Worm (Caenorhabditis elegans): ENCODE results near the gene ZK899.1.

Gene ZK899.1

ce11 chrX:9483754-9484153 lies 37.3 kb downstream of the ZK899.1 start:
- TF ChIP-seq tbx-2 (tag; optimal IDR thresholded peaks at IDR 0.05) (no peak), nfya-1 (tag; optimal IDR thresholded peaks at IDR 0.05) (no peak), lin-11 (tag; optimal IDR thresholded peaks at IDR 0.05) (no peak), pag-3 (tag; optimal IDR thresholded peaks at IDR 0.05; ENCODE audit: borderline replicate concordance) (no peak), elt-2 (tag; optimal IDR thresholded peaks at IDR 0.05) (no peak), mec-3 (tag; optimal IDR thresholded peaks at IDR 0.05; ENCODE audit: borderline replicate concordance) (no peak), ceh-31 (tag; optimal IDR thresholded peaks at IDR 0.05) (no peak), pha-2 (tag; optimal IDR thresholded peaks at IDR 0.05) (no peak), ztf-16 (tag; optimal IDR thresholded peaks at IDR 0.05) (no peak), ceh-18 (tag; optimal IDR thresholded peaks at IDR 0.05) (no peak), ceh-30 (tag; optimal IDR thresholded peaks at IDR 0.05) (no peak), unc-55 (GFP tag; optimal IDR thresholded peaks at IDR 0.05) (no peak), tbx-7 (tag; optimal IDR thresholded peaks at IDR 0.05) (no peak), C08G9.2 (tag; optimal IDR thresholded peaks at IDR 0.05) (no peak), hlh-30 (tag; optimal IDR thresholded peaks at IDR 0.05; ENCODE audit: insufficient read depth) (no peak), che-1 (tag; optimal IDR thresholded peaks at IDR 0.05) (no peak), hlh-6 (tag; optimal IDR thresholded peaks at IDR 0.05) (no peak), unc-86 (tag; optimal IDR thresholded peaks at IDR 0.05) (no peak)

DNA sequence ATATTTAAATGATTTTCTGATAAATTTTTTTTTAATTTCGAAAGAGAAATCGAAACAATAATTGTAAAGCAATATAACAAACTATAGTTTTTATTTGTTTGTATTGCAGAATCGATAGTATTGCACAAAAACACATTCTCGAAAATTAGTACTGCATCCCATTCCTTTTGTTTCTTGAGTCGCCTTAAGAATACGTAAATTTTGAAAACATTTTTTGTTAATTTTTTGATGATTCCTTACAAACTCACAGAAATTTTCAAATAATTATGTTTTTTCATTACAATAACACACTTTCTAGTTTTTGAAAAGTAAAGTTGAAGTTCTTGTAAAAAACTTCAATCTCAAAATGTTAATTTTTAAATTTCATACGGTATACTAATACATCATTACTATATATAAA lies 39.7 kb downstream of the ZK899.1 start:
- TF ChIP-seq ceh-19 (GFP tag; optimal IDR thresholded peaks at IDR 0.05) (no peak), C38D4.7 (GFP tag; optimal IDR thresholded peaks at IDR 0.05) (no peak), unc-86 (tag; optimal IDR thresholded peaks at IDR 0.05) (no peak)

DNA sequence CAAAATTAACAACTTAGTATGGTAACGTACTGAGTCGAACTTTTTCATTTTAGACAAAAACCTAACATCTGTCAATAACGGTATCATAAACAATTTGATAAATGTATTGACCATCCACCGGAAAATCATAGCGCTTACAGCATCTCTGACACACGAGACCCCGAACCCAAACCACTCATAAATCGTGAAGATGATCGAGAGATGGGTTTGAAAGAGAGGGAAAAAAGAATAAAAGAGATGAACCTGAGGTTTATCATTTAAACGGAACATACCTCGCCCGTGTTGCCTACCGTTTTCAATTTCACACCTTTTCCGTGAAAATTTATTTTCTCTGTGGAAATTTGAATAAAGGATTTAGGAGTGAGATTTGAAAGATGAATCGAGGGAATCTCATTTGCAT lies 43.1 kb downstream of the ZK899.1 start:
- no peak for TF ChIP-seq unc-3 (GFP tag; conservative IDR thresholded peaks at IDR 0.05)
- no peak for TF ChIP-seq unc-3 (tag; optimal IDR thresholded peaks at IDR 0.05)
- TF ChIP-seq sox-2 (GFP tag; IDR thresholded peaks at IDR 0.05), result no peak
- TF ChIP-seq madf-2 (tag; optimal IDR thresholded peaks at IDR 0.05), result no peak
- no peak for TF ChIP-seq dmd-4 (tag; optimal IDR thresholded peaks at IDR 0.05; ENCODE audit: borderline replicate concordance)
- TF ChIP-seq pax-1 (tag; optimal IDR thresholded peaks at IDR 0.05), result no peak
- no peak for TF ChIP-seq lin-11 (tag; optimal IDR thresholded peaks at IDR 0.05)
- no peak for TF ChIP-seq zip-5 (tag; optimal IDR thresholded peaks at IDR 0.05)
- no peak for TF ChIP-seq ceh-22 (tag; optimal IDR thresholded peaks at IDR 0.05)
- no peak for TF ChIP-seq ceh-9 (tag; optimal IDR thresholded peaks at IDR 0.05)

- TF ChIP-seq ref-2 (tag; optimal IDR thresholded peaks at IDR 0.05) (no peak), lin-11 (tag; optimal IDR thresholded peaks at IDR 0.05) (no peak), pqm-1 (tag; optimal IDR thresholded peaks at IDR 0.05) (no peak), ttx-3 (tag; optimal IDR thresholded peaks at IDR 0.05) (no peak), eyg-1 (tag; optimal IDR thresholded peaks at IDR 0.05) (no peak), pha-4 (tag; optimal IDR thresholded peaks at IDR 0.05) (no peak), hlh-30 (tag; optimal IDR thresholded peaks at IDR 0.05; ENCODE audit: insufficient read depth) (no peak), unc-42 (tag; optimal IDR thresholded peaks at IDR 0.05) (no peak), unc-55 (GFP tag; optimal IDR thresholded peaks at IDR 0.05) (no peak), che-1 (tag; optimal IDR thresholded peaks at IDR 0.05) (no peak), pat-9 (tag; optimal IDR thresholded peaks at IDR 0.05) (no peak), ceh-14 (tag; optimal IDR thresholded peaks at IDR 0.05) (no peak), dmd-4 (tag; optimal IDR thresholded peaks at IDR 0.05; ENCODE audit: borderline replicate concordance) (no peak), ceh-48 (tag; optimal IDR thresholded peaks at IDR 0.05) (no peak), ceh-19 (GFP tag; optimal IDR thresholded peaks at IDR 0.05) (no peak), fkh-6 (tag; optimal IDR thresholded peaks at IDR 0.05) (no peak)
Measured at ce11 chrX:9491439-9491838, 45.0 kb downstream of the ZK899.1 start.
